Fruit fly (Drosophila melanogaster) whole organism, embryonic: ENCODE data around the gene cindr.

Source experiments
- ATbp ChIP-seq: fragments of 200-800 bp; sonication (Bioruptor generic); optimal IDR thresholded peaks from 2 replicates; lab custom pipeline; 2017; ENCODE audit warnings: missing biosample characterization, mild to moderate bottlenecking, missing genetic modification characterization, missing genetic modification reagents
- BEAF-32 ChIP-seq: fragments of 200-800 bp; sonication (Bioruptor generic); optimal IDR thresholded peaks from 3 replicates; lab custom pipeline; 2017; ENCODE audit warnings: missing biosample characterization, missing genetic modification characterization, mild to moderate bottlenecking, moderate library complexity, missing genetic modification reagents
- CG12219 ChIP-seq: fragments of 200-800 bp; sonication (Bioruptor generic); optimal IDR thresholded peaks from 3 replicates; lab custom pipeline; 2018; ENCODE audit warnings: missing biosample characterization, mild to moderate bottlenecking, missing genetic modification characterization
- CG12236 ChIP-seq: fragments of 200-800 bp; sonication (Bioruptor generic); optimal IDR thresholded peaks from 2 replicates; lab custom pipeline; 2016; ENCODE audit warnings: missing biosample characterization, missing genetic modification characterization
- CG12769 ChIP-seq: fragments of 200-800 bp; sonication (Bioruptor generic); optimal IDR thresholded peaks from 2 replicates; lab custom pipeline; 2019; ENCODE audit warnings: missing biosample characterization, mild to moderate bottlenecking, missing genetic modification characterization, moderate library complexity
- CG13894 ChIP-seq: fragments of 200-800 bp; sonication (Bioruptor generic); optimal IDR thresholded peaks from 3 replicates; lab custom pipeline; 2018; ENCODE audit warnings: missing biosample characterization, mild to moderate bottlenecking, missing genetic modification characterization, moderate library complexity
- CG14050 ChIP-seq: fragments of 200-800 bp; sonication (Bioruptor generic); IDR thresholded peaks from 3 replicates; pipeline ENCODE4 v1.3.6; 2022; ENCODE audit warnings: missing biosample characterization, missing genetic modification characterization
- CG15601 ChIP-seq: fragments of 200-800 bp; sonication (Bioruptor generic); optimal IDR thresholded peaks from 3 replicates; lab custom pipeline; 2019; ENCODE audit warnings: missing biosample characterization, mild to moderate bottlenecking, missing genetic modification characterization, moderate library complexity
- CG1602 ChIP-seq: fragments of 200-800 bp; sonication (Bioruptor generic); optimal IDR thresholded peaks from 3 replicates; lab custom pipeline; 2016; ENCODE audit warnings: missing biosample characterization, missing genetic modification characterization
- CG17912 ChIP-seq: fragments of 200-800 bp; sonication (Bioruptor generic); optimal IDR thresholded peaks from 2 replicates; lab custom pipeline; 2018; ENCODE audit warnings: missing biosample characterization, mild to moderate bottlenecking, missing genetic modification characterization
- CG2129 ChIP-seq: fragments of 200-800 bp; sonication (Bioruptor generic); IDR thresholded peaks from 2 replicates; pipeline ENCODE4 v1.3.6; 2022; ENCODE audit warnings: missing biosample characterization, missing genetic modification characterization; ENCODE audit not compliant: partially characterized antibody
- CG31388 ChIP-seq: fragments of 200-800 bp; sonication (Bioruptor generic); optimal IDR thresholded peaks from 2 replicates; lab custom pipeline; 2016; ENCODE audit warnings: missing biosample characterization, missing genetic modification characterization
- CG33557 ChIP-seq: fragments of 200-800 bp; sonication (Bioruptor generic); optimal IDR thresholded peaks from 2 replicates; lab custom pipeline; 2019; ENCODE audit warnings: missing biosample characterization, mild to moderate bottlenecking, missing genetic modification characterization, moderate library complexity
- CG34376 ChIP-seq: fragments of 200-800 bp; sonication (Bioruptor generic); optimal IDR thresholded peaks from 2 replicates; lab custom pipeline; 2018; ENCODE audit warnings: missing biosample characterization, mild to moderate bottlenecking, missing genetic modification characterization
- CG3726 ChIP-seq: fragments of 200-800 bp; sonication (Bioruptor generic); IDR thresholded peaks from 3 replicates; pipeline ENCODE4, ENCODE4 v1.3.6; 2022; ENCODE audit warnings: missing biosample characterization, missing genetic modification characterization
- CG4707 ChIP-seq: fragments of 200-800 bp; sonication (Bioruptor generic); optimal IDR thresholded peaks from 2 replicates; lab custom pipeline; 2018; ENCODE audit warnings: missing biosample characterization, mild to moderate bottlenecking, missing genetic modification characterization, moderate library complexity
- CG5180 ChIP-seq: fragments of 200-800 bp; sonication (Bioruptor generic); optimal IDR thresholded peaks from 3 replicates; lab custom pipeline; 2017; ENCODE audit warnings: missing biosample characterization, missing genetic modification characterization, mild to moderate bottlenecking, moderate library complexity, missing genetic modification reagents
- CG6254 ChIP-seq: fragments of 200-800 bp; sonication (Bioruptor generic); optimal IDR thresholded peaks from 3 replicates; lab custom pipeline; 2017; ENCODE audit warnings: mild to moderate bottlenecking, missing biosample characterization, missing genetic modification reagents, missing genetic modification characterization
- CG6813 ChIP-seq: fragments of 200-800 bp; sonication (Bioruptor generic); optimal IDR thresholded peaks from 2 replicates; lab custom pipeline; 2017; ENCODE audit warnings: missing biosample characterization, missing genetic modification characterization, mild to moderate bottlenecking, moderate library complexity, missing genetic modification reagents
- CG8924 ChIP-seq: fragments of 200-800 bp; optimal IDR thresholded peaks from 3 replicates; lab custom pipeline; 2019; ENCODE audit warnings: missing biosample characterization, mild to moderate bottlenecking, missing genetic modification characterization, moderate library complexity
- CHES-1-like ChIP-seq: fragments of 200-800 bp; sonication (Bioruptor generic); optimal IDR thresholded peaks from 2 replicates; lab custom pipeline; 2016; ENCODE audit warnings: missing biosample characterization, missing genetic modification characterization
- Camta ChIP-seq: fragments of 200-800 bp; sonication (Bioruptor generic); optimal IDR thresholded peaks from 2 replicates; lab custom pipeline; 2016; ENCODE audit warnings: missing biosample characterization, missing genetic modification characterization
- Doc2 ChIP-seq: fragments of 200-800 bp; sonication (Bioruptor generic); IDR thresholded peaks from 2 replicates; pipeline ENCODE4 v1.3.6; 2022; ENCODE audit warnings: missing biosample characterization, missing genetic modification characterization
- Dref ChIP-seq: fragments of 200-800 bp; sonication (Bioruptor generic); IDR thresholded peaks from 2 replicates; pipeline ENCODE4 v1.3.6; 2022; ENCODE audit warnings: missing biosample characterization, missing genetic modification characterization
- Drgx ChIP-seq: fragments of 200-800 bp; sonication (Bioruptor generic); IDR thresholded peaks from 2 replicates; pipeline ENCODE4 v1.3.6; 2022; ENCODE audit warnings: missing biosample characterization, missing genetic modification characterization
- H15 ChIP-seq: fragments of 200-800 bp; sonication (Bioruptor generic); IDR thresholded peaks from 3 replicates; pipeline ENCODE4 v1.3.6; 2022; ENCODE audit warnings: missing biosample characterization, missing genetic modification characterization
- Hey ChIP-seq: fragments of 200-800 bp; sonication (Bioruptor generic); optimal IDR thresholded peaks from 3 replicates; lab custom pipeline; 2018; ENCODE audit warnings: missing biosample characterization, mild to moderate bottlenecking, missing genetic modification characterization
- Hmr ChIP-seq: fragments of 200-800 bp; sonication (Bioruptor generic); optimal IDR thresholded peaks from 3 replicates; lab custom pipeline; 2017; ENCODE audit warnings: mild to moderate bottlenecking, missing biosample characterization, missing genetic modification reagents, missing genetic modification characterization
- Lim3 ChIP-seq: fragments of 200-800 bp; sonication (Bioruptor generic); IDR thresholded peaks from 2 replicates; pipeline ENCODE4 v1.3.6; 2022; ENCODE audit warnings: missing biosample characterization, missing genetic modification characterization
- MBD-R2 ChIP-seq: fragments of 200-800 bp; sonication (Bioruptor generic); IDR thresholded peaks from 2 replicates; pipeline ENCODE4 v1.3.6; 2022; ENCODE audit warnings: missing biosample characterization, missing genetic modification characterization
- Meics ChIP-seq: fragments of 200-800 bp; sonication (Bioruptor generic); optimal IDR thresholded peaks from 2 replicates; lab custom pipeline; 2017; ENCODE audit warnings: missing biosample characterization, mild to moderate bottlenecking, missing genetic modification characterization
- NK7.1 ChIP-seq: fragments of 200-800 bp; sonication (Bioruptor generic); optimal IDR thresholded peaks from 3 replicates; lab custom pipeline; 2016; ENCODE audit warnings: missing biosample characterization, missing genetic modification characterization
- Opbp ChIP-seq: fragments of 200-800 bp; sonication (Bioruptor generic); IDR thresholded peaks from 3 replicates; pipeline ENCODE4 v1.3.6; 2022; ENCODE audit warnings: missing biosample characterization, missing genetic modification characterization; ENCODE audit not compliant: partially characterized antibody
- PHDP ChIP-seq: fragments of 200-800 bp; sonication (Bioruptor generic); optimal IDR thresholded peaks from 3 replicates; lab custom pipeline; 2018; ENCODE audit warnings: missing biosample characterization, mild to moderate bottlenecking, missing genetic modification characterization, moderate library complexity
- Six4 ChIP-seq: fragments of 200-800 bp; sonication (Bioruptor generic); optimal IDR thresholded peaks from 2 replicates; lab custom pipeline; 2016; ENCODE audit warnings: missing biosample characterization, missing genetic modification characterization
- cas ChIP-seq: fragments of 200-800 bp; sonication (Bioruptor generic); IDR thresholded peaks from 2 replicates; pipeline ENCODE4 v1.3.6; 2022; ENCODE audit warnings: missing biosample characterization, missing genetic modification characterization
- caup ChIP-seq: fragments of 200-800 bp; sonication (Bioruptor generic); optimal IDR thresholded peaks from 3 replicates; lab custom pipeline; 2017; ENCODE audit warnings: missing biosample characterization, mild to moderate bottlenecking, missing genetic modification characterization, moderate library complexity; ENCODE audit not compliant: severe bottlenecking
- cwo ChIP-seq: fragments of 200-800 bp; sonication (Bioruptor generic); optimal IDR thresholded peaks from 3 replicates; lab custom pipeline; 2017; ENCODE audit warnings: missing biosample characterization, missing genetic modification characterization, mild to moderate bottlenecking, moderate library complexity, missing genetic modification reagents
- dpn ChIP-seq, 2 experiments: fragments of 200-800 bp; sonication (Bioruptor generic); optimal IDR thresholded peaks; 3 replicates each; lab custom pipeline; 2016; ENCODE audit warnings: missing biosample characterization in 2 of 2, missing genetic modification characterization in 2 of 2
- fd102C ChIP-seq: fragments of 200-800 bp; sonication (Bioruptor generic); optimal IDR thresholded peaks from 2 replicates; lab custom pipeline; 2018; ENCODE audit warnings: missing biosample characterization, mild to moderate bottlenecking, missing genetic modification characterization, moderate library complexity
- fd96Cb ChIP-seq: fragments of 200-800 bp; sonication (Bioruptor generic); optimal IDR thresholded peaks from 2 replicates; lab custom pipeline; 2018; ENCODE audit warnings: missing biosample characterization, mild to moderate bottlenecking, missing genetic modification characterization, moderate library complexity
- gcm ChIP-seq: fragments of 200-800 bp; sonication (Bioruptor generic); optimal IDR thresholded peaks from 2 replicates; lab custom pipeline; 2019; ENCODE audit warnings: missing biosample characterization, mild to moderate bottlenecking, missing genetic modification characterization, moderate library complexity
- inv ChIP-seq: fragments of 200-800 bp; sonication (Bioruptor generic); IDR thresholded peaks from 2 replicates; pipeline ENCODE4 v1.3.6; 2022; ENCODE audit warnings: missing biosample characterization, missing genetic modification characterization; ENCODE audit not compliant: partially characterized antibody
- jing ChIP-seq: fragments of 200-800 bp; sonication (Bioruptor generic); optimal IDR thresholded peaks from 2 replicates; lab custom pipeline; 2018; ENCODE audit warnings: missing biosample characterization, mild to moderate bottlenecking, missing genetic modification characterization
- lilli ChIP-seq: fragments of 200-800 bp; sonication (Bioruptor generic); optimal IDR thresholded peaks from 3 replicates; lab custom pipeline; 2016; ENCODE audit warnings: missing biosample characterization, missing genetic modification characterization
- luna ChIP-seq: fragments of 200-800 bp; sonication (Bioruptor generic); optimal IDR thresholded peaks from 2 replicates; lab custom pipeline; 2016; ENCODE audit warnings: missing biosample characterization, missing genetic modification characterization
- sens ChIP-seq: fragments of 200-800 bp; sonication (Bioruptor generic); peaks from one replicate; lab custom pipeline; 2016; ENCODE audit warnings: missing biosample characterization, missing genetic modification characterization
- sim ChIP-seq: fragments of 200-800 bp; sonication (Bioruptor generic); IDR thresholded peaks from 2 replicates; pipeline ENCODE4 v1.3.6; 2022; ENCODE audit warnings: missing biosample characterization, missing genetic modification characterization
- ssp ChIP-seq: fragments of 200-800 bp; sonication (Bioruptor generic); IDR thresholded peaks from 2 replicates; pipeline ENCODE4 v1.3.6; 2022; ENCODE audit warnings: missing biosample characterization, missing genetic modification characterization
- wor ChIP-seq: fragments of 200-800 bp; sonication (Bioruptor generic); IDR thresholded peaks from 2 replicates; pipeline ENCODE4 v1.3.6; 2022; ENCODE audit warnings: missing biosample characterization, missing genetic modification characterization

cindr gene

dm6 chr3R:30820707-30821319 lies 12.4 kb downstream of the cindr start (continued):
- TF ChIP-seq inv (GFP tag; lab: Robert Waterston, UW) (no peak), BEAF-32 (GFP tag; lab: Kevin White, UChicago) (no peak), CG31388 (GFP tag; lab: Kevin White, UChicago) (no peak), CHES-1-like (GFP tag; lab: Kevin White, UChicago) (no peak), CG15601 (peak; percentile 40), Dref (GFP tag; lab: Robert Waterston, UW) (no peak), wor (GFP tag; lab: Robert Waterston, UW) (no peak), fd96Cb (tag; lab: Kevin White, UChicago) (no peak), CG12219 (GFP tag; lab: Kevin White, UChicago) (no peak), Lim3 (GFP tag; lab: Robert Waterston, UW) (no peak), CG14050 (GFP tag; lab: Robert Waterston, UW) (no peak), CG5180 (GFP tag; lab: Kevin White, UChicago) (no peak), Drgx (GFP tag; lab: Robert Waterston, UW) (0 out of 2 replicates have a peak, but pooled peaks have one; percentile 15), PHDP (tag; lab: Kevin White, UChicago) (no peak), CG2129 (GFP tag; lab: Robert Waterston, UW) (no peak), CG3726 (GFP tag; lab: Robert Waterston, UW) (no peak), fd102C (no peak), MBD-R2 (GFP tag; lab: Robert Waterston, UW) (no peak), Hmr (GFP tag; lab: Kevin White, UChicago) (no peak), CG33557 (no peak), ATbp (GFP tag; lab: Kevin White, UChicago) (peak; percentile 16), lilli (GFP tag; lab: Kevin White, UChicago) (no peak), gcm (no peak), caup (GFP tag; lab: Kevin White, UChicago) (no peak), H15 (no peak), Hey (tag; lab: Kevin White, UChicago) (no peak), Opbp (GFP tag; lab: Robert Waterston, UW) (no peak), dpn (GFP tag; optimal IDR thresholded peaks at IDR 0.05; lab: Kevin White, UChicago) (no peak), sim (GFP tag; lab: Robert Waterston, UW) (no peak), CG1602 (GFP tag; lab: Kevin White, UChicago) (no peak), Camta (GFP tag; lab: Kevin White, UChicago) (no peak), CG6813 (GFP tag; lab: Kevin White, UChicago) (no peak), CG12769 (tag; lab: Kevin White, UChicago) (peak; percentile 60), CG34376 (GFP tag; lab: Kevin White, UChicago) (no peak), luna (GFP tag; lab: Kevin White, UChicago) (no peak), CG13894 (peak; percentile 75), CG8924 (tag; lab: Kevin White, UChicago) (no peak), Six4 (GFP tag; lab: Kevin White, UChicago) (no peak), cas (no peak), Doc2 (no peak), cwo (GFP tag; lab: Kevin White, UChicago) (no peak), CG4707 (no peak), CG17912 (GFP tag; lab: Kevin White, UChicago) (no peak), jing (GFP tag; lab: Kevin White, UChicago) (no peak), Meics (GFP tag; lab: Kevin White, UChicago) (no peak), NK7.1 (GFP tag; lab: Kevin White, UChicago) (no peak), sens (GFP tag; lab: Kevin White, UChicago) (peak; percentile 79), ssp (GFP tag; lab: Robert Waterston, UW) (no peak), CG12236 (GFP tag; lab: Kevin White, UChicago) (no peak), CG6254 (no peak)
